Fruit fly (Drosophila melanogaster): Measurements from ENCODE around the gene CG34434.

Gene CG34434

dm6 chrX:5616270-5616669 is at the start of gene CG34434:
Gene CG34434 (minus strand): TSS chrX:5616370.
- no peak for TF ChIP-seq CG17801 (GFP tag; optimal IDR thresholded peaks at IDR 0.05; ENCODE audit: partially characterized antibody)

- TF ChIP-seq CG17801 (GFP tag; optimal IDR thresholded peaks at IDR 0.05; ENCODE audit: partially characterized antibody), result peak; percentile 25
Measured at dm6 chrX:5665902-5666301, 49.7 kb upstream of the CG34434 start, which contains the start of the genes Sirt4 and CG4119. Gene Sirt4 (minus strand): TSS chrX:5665940. Gene CG4119 (plus strand): TSS chrX:5666052.

dm6 chrX:5664222-5664621 is 48.1 kb upstream of the CG34434 start:
- no peak for TF ChIP-seq CG17801 (GFP tag; optimal IDR thresholded peaks at IDR 0.05; ENCODE audit: partially characterized antibody)

dm6 chrX:5662761-5663160 is 46.6 kb upstream of the CG34434 start, which contains the start of gene OtopLc:
Gene OtopLc (minus strand): TSS chrX:5662861.
- no peak for TF ChIP-seq CG17801 (GFP tag; optimal IDR thresholded peaks at IDR 0.05; ENCODE audit: partially characterized antibody)

DNA sequence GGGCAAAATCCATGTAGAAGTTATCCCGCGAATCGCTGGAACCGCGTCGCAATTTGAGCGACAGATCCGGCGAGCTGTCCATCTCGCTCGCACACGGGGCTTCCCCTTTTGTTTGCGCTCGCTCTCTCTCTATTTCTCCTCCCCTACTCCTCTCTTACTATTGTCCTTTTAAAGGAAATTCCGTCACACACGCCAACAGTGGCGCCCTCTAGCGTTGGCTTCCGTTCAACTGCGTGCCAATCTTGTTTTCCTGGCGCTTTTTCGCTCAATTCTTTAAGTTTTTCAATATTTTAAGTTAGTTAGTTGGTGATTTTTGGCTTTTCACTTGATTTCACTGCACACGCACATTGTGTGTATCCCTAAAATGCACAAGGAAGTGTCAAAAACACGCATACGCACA is 45.8 kb upstream of the CG34434 start:
- TF ChIP-seq CG17801 (GFP tag; optimal IDR thresholded peaks at IDR 0.05; ENCODE audit: partially characterized antibody), result no peak

DNA sequence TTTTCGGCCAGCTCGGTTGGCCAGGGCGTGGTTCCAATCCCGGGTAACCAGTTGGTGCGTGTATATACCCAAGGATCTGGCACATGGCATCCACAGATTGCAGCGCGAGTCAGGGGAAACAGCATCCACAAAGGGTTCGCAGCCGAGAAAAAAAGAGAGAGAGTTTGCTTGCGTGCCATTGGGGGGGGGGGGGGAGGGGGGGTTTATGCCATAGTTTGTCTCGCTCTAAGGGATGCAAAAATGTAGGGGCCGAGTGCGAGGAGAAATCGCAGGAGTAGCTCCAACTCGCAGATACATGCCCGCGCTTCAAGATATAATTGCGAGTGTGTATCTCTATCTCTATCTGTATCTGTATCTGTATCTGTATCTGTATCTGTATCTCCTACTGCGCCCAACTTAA is 33.8 kb upstream of the CG34434 start:
- no peak for TF ChIP-seq CG17801 (GFP tag; optimal IDR thresholded peaks at IDR 0.05; ENCODE audit: partially characterized antibody)

- no peak for TF ChIP-seq CG17801 (GFP tag; optimal IDR thresholded peaks at IDR 0.05; ENCODE audit: partially characterized antibody)
Measured at dm6 chrX:5649387-5649786, 33.2 kb upstream of the CG34434 start.

DNA sequence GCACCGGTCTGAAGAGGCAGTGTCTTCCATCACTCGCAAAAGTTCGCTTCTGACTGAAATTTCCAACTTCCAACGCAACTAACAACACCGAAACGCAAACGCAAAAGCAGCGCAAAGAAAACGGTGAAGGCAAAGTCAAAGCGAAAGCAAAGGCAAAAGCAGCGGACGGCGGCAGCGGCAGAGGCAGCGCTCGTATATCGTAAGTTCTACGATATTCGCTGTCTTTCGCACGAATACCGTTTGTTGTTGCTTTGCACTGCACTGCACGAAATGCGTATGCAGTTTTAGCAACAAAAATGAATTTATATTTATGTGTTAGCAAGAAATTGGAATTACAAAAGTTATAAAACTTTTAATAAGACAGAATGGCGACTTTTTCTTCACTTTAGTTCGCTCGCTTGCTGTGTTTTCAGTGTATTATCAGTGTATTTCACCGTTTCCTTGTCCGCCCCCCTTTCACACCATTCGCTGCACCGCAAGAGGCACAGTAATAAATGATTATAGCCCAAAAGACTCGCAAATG is 32.3 kb upstream of the CG34434 start, which contains the start of gene OtopLa:
Gene OtopLa (minus strand): TSS at position 51 of the 523 bp plus-strand sequence.
- TF ChIP-seq CG17801 (GFP tag; optimal IDR thresholded peaks at IDR 0.05; ENCODE audit: partially characterized antibody), result no peak

- TF ChIP-seq CG17801 (GFP tag; optimal IDR thresholded peaks at IDR 0.05; ENCODE audit: partially characterized antibody), result no peak
Measured at dm6 chrX:5646228-5646627, 30.1 kb upstream of the CG34434 start.

DNA sequence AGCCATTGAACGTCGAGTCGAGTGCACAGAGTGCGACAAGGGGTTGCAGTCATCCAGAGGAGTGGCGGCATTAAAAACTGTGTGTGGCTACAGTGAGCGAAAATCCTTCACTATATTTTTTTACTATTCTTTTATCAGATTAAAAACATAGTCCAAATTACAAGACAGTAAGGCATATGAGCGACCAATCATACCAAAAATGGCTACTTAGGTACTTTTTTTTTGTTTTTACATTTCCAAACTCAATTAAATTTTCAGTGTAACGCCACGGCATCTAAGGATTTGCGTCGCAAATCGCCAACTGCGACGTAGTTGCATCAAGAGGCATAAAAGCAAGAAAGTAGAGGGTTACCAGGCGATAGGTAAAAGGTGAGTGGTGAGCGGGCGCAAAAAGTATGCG is 22.9 kb upstream of the CG34434 start:
- no peak for TF ChIP-seq CG17801 (GFP tag; optimal IDR thresholded peaks at IDR 0.05; ENCODE audit: partially characterized antibody)

DNA sequence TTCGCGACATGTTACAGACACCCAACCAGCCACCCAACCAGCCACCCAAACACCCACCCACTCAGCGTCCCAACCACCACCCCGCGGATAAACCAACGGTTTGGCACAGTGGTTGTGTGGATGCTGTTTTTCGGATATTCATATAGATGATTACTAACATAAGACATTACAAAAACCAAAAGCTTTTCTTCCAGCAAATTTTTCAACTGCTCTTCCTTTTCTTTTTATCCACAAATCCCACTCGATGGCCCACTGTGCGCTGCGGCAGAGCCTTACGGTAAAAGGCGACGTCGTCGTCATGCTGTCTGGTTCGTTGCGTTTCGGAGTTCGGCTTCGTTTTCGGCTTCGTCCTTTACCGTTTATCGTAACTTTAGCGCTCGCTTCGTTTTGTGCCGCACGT is 22.4 kb upstream of the CG34434 start:
- no peak for TF ChIP-seq CG17801 (GFP tag; optimal IDR thresholded peaks at IDR 0.05; ENCODE audit: partially characterized antibody)

- no peak for TF ChIP-seq CG17801 (GFP tag; optimal IDR thresholded peaks at IDR 0.05; ENCODE audit: partially characterized antibody)
Measured at dm6 chrX:5637543-5637942, 21.4 kb upstream of the CG34434 start.

- no peak for TF ChIP-seq CG17801 (GFP tag; optimal IDR thresholded peaks at IDR 0.05; ENCODE audit: partially characterized antibody)
Measured at dm6 chrX:5636529-5637099, 20.4 kb upstream of the CG34434 start.

DNA sequence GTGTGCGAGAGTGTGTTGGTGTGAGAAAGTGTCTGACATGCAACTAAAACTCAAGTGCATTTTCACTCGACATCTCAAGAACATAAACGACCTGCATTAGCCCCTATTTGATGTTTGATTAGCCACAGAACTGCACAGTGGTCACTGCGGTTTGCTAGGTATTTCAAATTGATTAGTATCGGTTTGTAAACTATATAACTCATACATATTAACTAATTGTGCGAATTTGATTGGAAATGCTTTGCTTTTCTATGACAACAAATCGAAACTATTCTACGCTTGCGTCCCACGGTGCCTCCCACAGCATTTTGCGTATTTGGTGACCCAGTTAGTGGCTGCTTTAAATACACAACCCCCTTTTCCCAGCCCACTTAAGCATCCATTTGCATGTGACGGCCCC is 18.5 kb upstream of the CG34434 start:
- TF ChIP-seq CG17801 (GFP tag; optimal IDR thresholded peaks at IDR 0.05; ENCODE audit: partially characterized antibody), result no peak

DNA sequence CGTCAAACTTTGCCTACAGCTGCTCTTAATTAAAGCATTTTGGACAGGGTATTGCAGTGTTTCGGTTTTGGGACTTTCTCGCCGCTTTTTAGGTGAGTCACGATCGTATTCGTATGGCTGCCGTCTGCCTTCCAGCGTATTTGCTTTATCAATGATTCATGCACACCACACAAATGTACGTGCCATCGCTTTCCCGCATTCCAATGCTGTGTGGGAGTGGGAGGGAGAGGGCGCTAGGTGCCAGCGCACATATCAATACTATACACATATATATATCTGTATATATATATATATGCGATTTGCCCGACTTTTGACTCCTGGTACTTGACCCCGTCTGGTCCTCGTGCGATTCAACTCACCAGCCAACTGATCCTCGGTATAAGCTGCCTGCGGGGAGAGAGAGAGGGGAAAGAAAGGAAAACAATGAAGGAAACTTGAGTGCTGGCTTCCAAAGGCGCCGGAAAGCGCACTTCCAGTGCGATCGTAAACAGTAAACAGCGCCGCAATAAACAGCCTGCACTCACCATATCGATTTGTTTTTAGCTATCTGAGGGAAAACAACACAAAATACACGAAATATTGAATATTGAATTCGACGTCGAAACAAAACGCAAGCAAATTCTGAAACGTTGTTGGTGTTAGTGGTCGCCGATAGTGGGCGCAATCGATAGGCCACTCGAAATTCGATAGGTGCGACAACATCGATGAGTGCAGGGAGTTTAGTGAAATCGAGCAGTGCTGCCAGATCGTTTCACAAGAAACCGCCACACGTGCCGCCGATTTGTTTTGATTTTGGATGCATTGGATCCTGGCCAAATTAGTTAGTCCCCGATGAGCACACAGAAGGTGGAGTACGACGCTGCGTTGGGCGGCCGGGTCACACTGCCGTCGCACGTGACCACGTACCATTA is 6.0 kb upstream of the CG34434 start, which contains the start of the genes Mlc-c and Pop1:
Gene Mlc-c (minus strand): TSS at position 647 of the 911 bp plus-strand sequence.
Gene Pop1 (plus strand): TSS at position 756 of the 911 bp plus-strand sequence.
- TF ChIP-seq CG17801 (GFP tag; optimal IDR thresholded peaks at IDR 0.05; ENCODE audit: partially characterized antibody), result peak; percentile 21

- TF ChIP-seq CG17801 (GFP tag; optimal IDR thresholded peaks at IDR 0.05; ENCODE audit: partially characterized antibody), result no peak
Measured at dm6 chrX:5618562-5618961, 2.4 kb upstream of the CG34434 start, which contains the start of gene RhoGAP5A. Gene RhoGAP5A (minus strand): TSS chrX:5618806.
